Fruit fly (Drosophila melanogaster) whole organism, wandering third instar larva: ENCODE results near the gene dpr18.

ENCODE experiments used
- Abd-B ChIP-seq: fragments of >200 bp; optimal IDR thresholded peaks from 2 replicates; lab custom pipeline; 2017; ENCODE audit warnings: missing biosample characterization, missing genetic modification characterization
- CG32264 ChIP-seq: fragments of 200-800 bp; sonication (Bioruptor generic); optimal IDR thresholded peaks from 2 replicates; lab custom pipeline; 2016; ENCODE audit warnings: missing biosample characterization, missing genetic modification characterization
- CG9705 ChIP-seq: fragments of 200-800 bp; sonication (Bioruptor generic); optimal IDR thresholded peaks from 2 replicates; lab custom pipeline; 2018; ENCODE audit warnings: missing biosample characterization, mild to moderate bottlenecking, missing genetic modification characterization
- CrebA ChIP-seq: fragments of 200-800 bp; sonication (Bioruptor generic); optimal IDR thresholded peaks from 2 replicates; lab custom pipeline; 2016; ENCODE audit warnings: missing biosample characterization, mild to moderate bottlenecking, missing genetic modification characterization, borderline replicate concordance
- Dfd ChIP-seq: fragments of >200 bp; optimal IDR thresholded peaks from 2 replicates; lab custom pipeline; 2017; ENCODE audit warnings: missing biosample characterization, missing genetic modification characterization
- Dif ChIP-seq: fragments of 200-275, 200-300 bp; sonication (Bioruptor generic); optimal IDR thresholded peaks from 2 replicates; lab custom pipeline; 2018; ENCODE audit warnings: missing biosample characterization, missing genetic modification characterization; ENCODE audit not compliant: partially characterized antibody
- GATAd ChIP-seq: sonication (Bioruptor generic); optimal IDR thresholded peaks from 2 replicates; lab custom pipeline; 2016; ENCODE audit warnings: missing biosample characterization, missing genetic modification characterization
- HLH106 ChIP-seq: fragments of 200-800 bp; optimal IDR thresholded peaks from 3 replicates; lab custom pipeline; 2019; ENCODE audit warnings: missing biosample characterization, mild to moderate bottlenecking, missing genetic modification characterization, moderate library complexity
- Hnf4 ChIP-seq: fragments of 200-800 bp; sonication (Bioruptor generic); optimal IDR thresholded peaks from 2 replicates; lab custom pipeline; 2016; ENCODE audit warnings: missing biosample characterization, mild to moderate bottlenecking, missing genetic modification characterization
- Hr78 ChIP-seq: fragments of >200 bp; optimal IDR thresholded peaks from 2 replicates; lab custom pipeline; 2017; ENCODE audit warnings: missing biosample characterization, missing genetic modification characterization
- Hr83 ChIP-seq: fragments of 200-300 bp; sonication (Bioruptor generic); optimal IDR thresholded peaks from 2 replicates; lab custom pipeline; 2016; ENCODE audit warnings: missing biosample characterization, mild to moderate bottlenecking, missing genetic modification characterization, moderate library complexity; ENCODE audit not compliant: poor library complexity, severe bottlenecking
- Jra ChIP-seq: sonication (Bioruptor generic); optimal IDR thresholded peaks from 2 replicates; lab custom pipeline; 2016; ENCODE audit warnings: missing biosample characterization, missing genetic modification characterization
- Mio ChIP-seq: sonication (Bioruptor generic); optimal IDR thresholded peaks from 2 replicates; lab custom pipeline; 2016; ENCODE audit warnings: missing biosample characterization, missing genetic modification characterization
- Myc ChIP-seq: fragments of >200 bp; optimal IDR thresholded peaks from 2 replicates; lab custom pipeline; 2017
- N ChIP-seq: fragments of >200 bp; optimal IDR thresholded peaks from 2 replicates; lab custom pipeline; 2018; ENCODE audit warnings: missing biosample characterization, missing external identifiers, missing genetic modification characterization
- OdsH ChIP-seq: fragments of 200-800 bp; sonication (Bioruptor generic); optimal IDR thresholded peaks from 2 replicates; lab custom pipeline; 2016; ENCODE audit warnings: missing biosample characterization, mild to moderate bottlenecking, missing genetic modification characterization
- Rel ChIP-seq, 2 experiments: fragments of 200-800 bp; sonication (Bioruptor generic) in 1 of 2; optimal IDR thresholded peaks; 2 replicates in 1 of 2; 3 replicates in 1 of 2; lab custom pipeline; 2016 to 2019; ENCODE audit warnings: mild to moderate bottlenecking in 2 of 2, missing biosample characterization in 2 of 2, missing genetic modification characterization in 2 of 2, moderate library complexity in 1 of 2
- Sp1 ChIP-seq: fragments of 200-800 bp; sonication (Bioruptor generic); optimal IDR thresholded peaks from 3 replicates; lab custom pipeline; 2019; ENCODE audit warnings: missing biosample characterization, mild to moderate bottlenecking, missing genetic modification characterization, moderate library complexity
- Vsx2 ChIP-seq: fragments of 200-300, 225-300 bp; sonication (Bioruptor generic); optimal IDR thresholded peaks from 2 replicates; lab custom pipeline; 2018; ENCODE audit warnings: missing biosample characterization, missing genetic modification characterization; ENCODE audit not compliant: partially characterized antibody
- br ChIP-seq: fragments of 200-800 bp; sonication (Bioruptor generic); optimal IDR thresholded peaks from 2 replicates; lab custom pipeline; 2016; ENCODE audit warnings: missing biosample characterization, missing genetic modification characterization
- brk ChIP-seq: fragments of 200-800 bp; sonication (Bioruptor generic); optimal IDR thresholded peaks from 2 replicates; lab custom pipeline; 2016; ENCODE audit warnings: missing biosample characterization, mild to moderate bottlenecking, missing genetic modification characterization
- dl ChIP-seq, 2 experiments: fragments of 175-275, 200-275 bp in 1 of 2; fragments of 200-275 bp in 1 of 2; sonication (Bioruptor generic); optimal IDR thresholded peaks; lab custom pipeline; 2018; ENCODE audit warnings: mild to moderate bottlenecking in 2 of 2, missing biosample characterization in 2 of 2, missing genetic modification characterization in 2 of 2, moderate library complexity in 2 of 2; ENCODE audit not compliant: partially characterized antibody in 2 of 2, insufficient read depth in 1 of 2
- dmrt93B ChIP-seq: fragments of 200-800 bp; sonication (Bioruptor generic); optimal IDR thresholded peaks from 2 replicates; lab custom pipeline; 2018; ENCODE audit warnings: missing biosample characterization, mild to moderate bottlenecking, missing genetic modification characterization
- dsf ChIP-seq: sonication (Bioruptor generic); optimal IDR thresholded peaks from 2 replicates; lab custom pipeline; 2016; ENCODE audit warnings: missing biosample characterization, missing genetic modification characterization, borderline replicate concordance
- ey ChIP-seq: fragments of 200-800 bp; sonication (Bioruptor generic); optimal IDR thresholded peaks from 2 replicates; lab custom pipeline; 2016; ENCODE audit warnings: missing biosample characterization, missing genetic modification characterization
- foxo ChIP-seq, 2 experiments: fragments of 200-800 bp; sonication (Bioruptor generic); optimal IDR thresholded peaks; 2 replicates in 1 of 2; 3 replicates in 1 of 2; lab custom pipeline; 2016 to 2017; ENCODE audit warnings: missing biosample characterization in 2 of 2, missing genetic modification characterization in 2 of 2
- fru ChIP-seq: fragments of 200-800 bp; sonication (Bioruptor generic); optimal IDR thresholded peaks from 3 replicates; lab custom pipeline; 2016; ENCODE audit warnings: missing biosample characterization, mild to moderate bottlenecking, missing genetic modification characterization
- h ChIP-seq: fragments of 200-800 bp; sonication (Bioruptor generic); optimal IDR thresholded peaks from 3 replicates; lab custom pipeline; 2016; ENCODE audit warnings: missing biosample characterization, mild to moderate bottlenecking, missing genetic modification characterization
- jim ChIP-seq: fragments of 175-275, 200-325 bp; sonication (Bioruptor generic); optimal IDR thresholded peaks from 2 replicates; lab custom pipeline; 2016; ENCODE audit warnings: missing biosample characterization, mild to moderate bottlenecking, missing genetic modification characterization
- lola ChIP-seq: fragments of >200 bp; optimal IDR thresholded peaks from 2 replicates; lab custom pipeline; 2017; ENCODE audit warnings: missing biosample characterization, missing genetic modification characterization
- pan ChIP-seq: fragments of >200 bp; optimal IDR thresholded peaks from 2 replicates; lab custom pipeline; 2017
- psq ChIP-seq: fragments of 200-800 bp; sonication (Bioruptor generic); optimal IDR thresholded peaks from 3 replicates; lab custom pipeline; 2017; ENCODE audit warnings: missing biosample characterization, mild to moderate bottlenecking, missing genetic modification characterization, moderate library complexity
- rgr ChIP-seq: fragments of 200-800 bp; sonication (Bioruptor generic); optimal IDR thresholded peaks from 3 replicates; lab custom pipeline; 2016; ENCODE audit warnings: missing biosample characterization, mild to moderate bottlenecking, missing genetic modification characterization
- sage ChIP-seq: fragments of 200-800 bp; sonication (Bioruptor generic); optimal IDR thresholded peaks from 2 replicates; lab custom pipeline; 2016; ENCODE audit warnings: missing biosample characterization, mild to moderate bottlenecking, missing genetic modification characterization
- sv ChIP-seq: fragments of 200-800 bp; sonication (Bioruptor generic); optimal IDR thresholded peaks from 3 replicates; lab custom pipeline; 2016; ENCODE audit warnings: missing biosample characterization, missing genetic modification characterization
- tai ChIP-seq: sonication (Bioruptor generic); optimal IDR thresholded peaks from 2 replicates; lab custom pipeline; 2016; ENCODE audit warnings: missing biosample characterization, missing genetic modification characterization
- usp ChIP-seq: fragments of >200 bp; optimal IDR thresholded peaks from 2 replicates; lab custom pipeline; 2017; ENCODE audit warnings: missing biosample characterization, missing genetic modification characterization
- woc ChIP-seq: sonication (Bioruptor generic); optimal IDR thresholded peaks from 2 replicates; lab custom pipeline; 2016; ENCODE audit warnings: missing biosample characterization, mild to moderate bottlenecking, missing genetic modification characterization

Gene dpr18

DNA sequence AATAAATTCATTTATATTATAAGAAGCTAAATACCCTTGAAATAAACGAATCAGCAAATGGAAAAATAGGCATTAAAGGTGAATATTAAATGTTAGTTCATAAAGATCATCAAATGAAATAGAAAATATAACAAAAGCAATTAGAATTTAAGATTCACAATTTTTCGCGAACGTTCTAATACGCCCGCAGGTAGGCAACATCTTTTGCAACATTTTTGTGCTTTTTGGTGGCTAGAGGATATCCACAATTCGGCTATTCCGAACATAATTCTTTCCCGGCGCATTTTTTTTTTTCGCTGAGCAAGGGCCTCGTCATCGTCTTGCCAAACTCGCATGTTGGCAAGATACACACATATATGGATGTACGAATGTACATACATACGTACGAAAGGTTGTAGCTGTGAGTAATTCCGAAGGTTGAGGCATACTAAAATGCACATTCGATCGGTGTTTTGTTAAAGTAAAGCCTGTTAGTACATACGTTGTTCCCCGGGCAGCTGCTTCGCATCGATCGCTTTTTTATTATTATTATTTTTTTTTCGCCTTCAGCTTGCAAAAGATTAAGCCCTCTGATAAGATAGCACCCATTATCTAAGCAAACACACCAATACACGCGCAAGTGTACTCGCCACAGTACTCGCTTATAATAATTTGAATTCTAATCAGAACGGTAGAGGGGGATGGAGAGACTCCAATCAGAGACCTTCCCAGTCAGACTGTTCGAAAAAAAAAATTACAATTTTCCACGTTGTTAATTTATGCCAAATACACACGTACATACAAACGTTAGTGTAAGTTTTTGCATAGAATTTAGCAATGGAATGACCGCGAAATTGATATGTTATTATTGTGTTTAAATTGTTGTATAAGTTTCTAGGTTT lies 39.0 kb downstream of the dpr18 start:
- peak; percentile 79 for TF ChIP-seq ey (GFP tag; lab: Kevin White, UChicago)
- TF ChIP-seq fru (GFP tag; lab: Kevin White, UChicago), result peak; percentile 89
- peak; percentile 47 for TF ChIP-seq Hnf4 (GFP tag; lab: Kevin White, UChicago)
- peak; percentile 82 for TF ChIP-seq h
- no peak for TF ChIP-seq brk
- TF ChIP-seq woc (GFP tag; lab: Kevin White, UChicago), result peak; percentile 88
- TF ChIP-seq CG32264 (GFP tag; lab: Kevin White, UChicago), result no peak
- peak; percentile 68 for TF ChIP-seq psq (GFP tag; lab: Kevin White, UChicago)
- no peak for TF ChIP-seq Dfd
- TF ChIP-seq OdsH (GFP tag; lab: Kevin White, UChicago), result peak; percentile 60
- TF ChIP-seq Rel (GFP tag; optimal IDR thresholded peaks at IDR 0.05; lab: Kevin White, UChicago), result no peak
- peak; percentile 73 for TF ChIP-seq Rel (tag; optimal IDR thresholded peaks at IDR 0.05; lab: Kevin White, UChicago)
- no peak for TF ChIP-seq sage (GFP tag; lab: Kevin White, UChicago)
- TF ChIP-seq dsf (GFP tag; lab: Kevin White, UChicago), result no peak
- peak; percentile 70 for TF ChIP-seq Sp1
- peak; percentile 61 for TF ChIP-seq HLH106
- TF ChIP-seq tai (GFP tag; lab: Kevin White, UChicago), result no peak
- TF ChIP-seq sv (GFP tag; lab: Kevin White, UChicago), result peak; percentile 21
- TF ChIP-seq lola, result no peak
- TF ChIP-seq dl (GFP tag; optimal IDR thresholded peaks at IDR 0.05; lab: Kevin White, UChicago; ENCODE audit: insufficient read depth in 1 of 2, partially characterized antibody in 2 of 2), result no peak
- TF ChIP-seq CG9705, result no peak
- no peak for TF ChIP-seq N (GFP tag; lab: Kevin White, UChicago)
- peak; percentile 71 for TF ChIP-seq br (GFP tag; lab: Kevin White, UChicago)
- TF ChIP-seq Hr83 (GFP tag; lab: Kevin White, UChicago), result no peak
- TF ChIP-seq Jra (GFP tag; lab: Kevin White, UChicago), result no peak
- TF ChIP-seq Dif (GFP tag; lab: Kevin White, UChicago), result no peak
- no peak for TF ChIP-seq Hr78 (GFP tag; lab: Kevin White, UChicago)
- TF ChIP-seq GATAd, result no peak
- peak in 1 of 2 experiments; percentile 86 for TF ChIP-seq foxo (GFP tag; optimal IDR thresholded peaks at IDR 0.05; lab: Kevin White, UChicago)
- peak; percentile 51 for TF ChIP-seq dmrt93B (GFP tag; lab: Kevin White, UChicago)
- TF ChIP-seq rgr (GFP tag; lab: Kevin White, UChicago), result peak; percentile 68

DNA sequence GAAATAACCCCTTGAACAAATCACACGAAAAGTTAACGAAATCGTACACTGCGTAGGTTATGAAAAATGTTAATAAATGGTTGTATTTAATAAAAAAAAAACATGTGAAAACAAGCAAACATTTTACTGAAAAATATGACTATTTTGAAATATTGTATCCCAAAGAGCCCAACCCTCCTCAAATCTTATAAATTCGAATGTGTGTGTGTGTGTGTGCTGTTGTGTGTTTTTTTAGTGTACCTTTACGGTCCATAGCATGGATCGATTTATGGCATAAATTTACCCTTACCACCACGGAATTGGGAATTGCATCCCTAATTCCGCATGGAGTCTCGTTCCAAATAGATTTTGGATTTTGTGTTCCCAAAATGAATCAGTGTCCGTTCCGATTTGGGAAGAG lies 39.9 kb downstream of the dpr18 start:
- no peak for TF ChIP-seq Jra (GFP tag; lab: Kevin White, UChicago)
- TF ChIP-seq ey (GFP tag; lab: Kevin White, UChicago), result peak; percentile 63
- no peak for TF ChIP-seq jim (GFP tag; lab: Kevin White, UChicago)
- peak; percentile 42 for TF ChIP-seq br (GFP tag; lab: Kevin White, UChicago)
- TF ChIP-seq CG9705, result no peak
- no peak for TF ChIP-seq usp (GFP tag; lab: Kevin White, UChicago)
- no peak for TF ChIP-seq N (GFP tag; lab: Kevin White, UChicago)
- TF ChIP-seq Vsx2 (GFP tag; lab: Kevin White, UChicago), result no peak
- peak; percentile 62 for TF ChIP-seq h
- TF ChIP-seq fru (GFP tag; lab: Kevin White, UChicago), result peak; percentile 79
- TF ChIP-seq CrebA, result no peak
- TF ChIP-seq Rel (GFP tag; optimal IDR thresholded peaks at IDR 0.05; lab: Kevin White, UChicago), result no peak
- TF ChIP-seq Rel (tag; optimal IDR thresholded peaks at IDR 0.05; lab: Kevin White, UChicago), result no peak
- TF ChIP-seq Myc, result no peak
- TF ChIP-seq tai (GFP tag; lab: Kevin White, UChicago), result no peak
- peak; percentile 45 for TF ChIP-seq woc (GFP tag; lab: Kevin White, UChicago)
- no peak for TF ChIP-seq CG32264 (GFP tag; lab: Kevin White, UChicago)
- no peak for TF ChIP-seq pan
- TF ChIP-seq OdsH (GFP tag; lab: Kevin White, UChicago), result peak; percentile 58
- peak in 1 of 2 experiments; percentile 78 for TF ChIP-seq foxo (GFP tag; optimal IDR thresholded peaks at IDR 0.05; lab: Kevin White, UChicago)
- TF ChIP-seq GATAd, result no peak
- TF ChIP-seq dsf (GFP tag; lab: Kevin White, UChicago), result no peak
- peak; percentile 10 for TF ChIP-seq psq (GFP tag; lab: Kevin White, UChicago)
- TF ChIP-seq Hr83 (GFP tag; lab: Kevin White, UChicago), result no peak
- no peak for TF ChIP-seq dmrt93B (GFP tag; lab: Kevin White, UChicago)
- TF ChIP-seq dl (GFP tag; optimal IDR thresholded peaks at IDR 0.05; lab: Kevin White, UChicago; ENCODE audit: insufficient read depth in 1 of 2, partially characterized antibody in 2 of 2), result no peak
- TF ChIP-seq HLH106, result no peak
- TF ChIP-seq brk, result no peak
- no peak for TF ChIP-seq Sp1
- peak; percentile 39 for TF ChIP-seq sv (GFP tag; lab: Kevin White, UChicago)
- no peak for TF ChIP-seq lola
- TF ChIP-seq Dfd, result no peak
- TF ChIP-seq Hnf4 (GFP tag; lab: Kevin White, UChicago), result peak; percentile 44
- no peak for TF ChIP-seq Hr78 (GFP tag; lab: Kevin White, UChicago)
- peak; percentile 77 for TF ChIP-seq rgr (GFP tag; lab: Kevin White, UChicago)
- no peak for TF ChIP-seq Abd-B (GFP tag; lab: Kevin White, UChicago)
- no peak for TF ChIP-seq Mio (GFP tag; lab: Kevin White, UChicago)
- peak; percentile 5 for TF ChIP-seq sage (GFP tag; lab: Kevin White, UChicago)
- TF ChIP-seq Dif (GFP tag; lab: Kevin White, UChicago), result no peak
